Worm (Caenorhabditis elegans) whole organism, mixed stage, embryonic: ENCODE data around the gene C16C8.11.

ENCODE experiments used
- M03D4.4 ChIP-seq: sonication (generic microtip); optimal IDR thresholded peaks from 2 replicates; lab custom pipeline; 2017; ENCODE audit warnings: mild to moderate bottlenecking, missing genetic modification characterization, missing compliant biosample characterization
- blmp-1 ChIP-seq: fragments of 150-350 bp; optimal IDR thresholded peaks from 2 replicates; lab custom pipeline; 2014; ENCODE audit warnings: missing biosample characterization, missing genetic modification characterization
- ceh-83 ChIP-seq: fragments of 200-800 bp; sonication (Bioruptor generic); optimal IDR thresholded peaks from 2 replicates; lab custom pipeline; 2018; ENCODE audit warnings: mild to moderate bottlenecking, missing genetic modification characterization, missing compliant biosample characterization
- elt-1 ChIP-seq: sonication (generic microtip); optimal IDR thresholded peaks from 2 replicates; lab custom pipeline; 2017; ENCODE audit warnings: missing genetic modification characterization, mild to moderate bottlenecking, missing compliant biosample characterization, antibody characterized with exemption, moderate library complexity, borderline replicate concordance; ENCODE audit not compliant: insufficient read depth
- elt-3 ChIP-seq: fragments of 150-350 bp; optimal IDR thresholded peaks from 2 replicates; lab custom pipeline; 2014; ENCODE audit warnings: missing biosample characterization, missing genetic modification characterization
- ham-2 ChIP-seq: fragments of 200-800 bp; sonication (Bioruptor generic); optimal IDR thresholded peaks from 2 replicates; lab custom pipeline; 2018; ENCODE audit warnings: mild to moderate bottlenecking, missing genetic modification characterization, missing compliant biosample characterization
- pha-4 ChIP-seq: fragments of 150-350 bp; optimal IDR thresholded peaks from 2 replicates; lab custom pipeline; 2018; ENCODE audit warnings: missing biosample characterization, missing genetic modification reagents, missing genetic modification characterization
- snpc-4 ChIP-seq: fragments of 150-350 bp; optimal IDR thresholded peaks from 2 replicates; lab custom pipeline; 2014; ENCODE audit warnings: missing biosample characterization, missing genetic modification characterization
- sptf-1 ChIP-seq: sonication (generic microtip); optimal IDR thresholded peaks from 2 replicates; lab custom pipeline; 2017; ENCODE audit warnings: mild to moderate bottlenecking, missing genetic modification characterization, moderate library complexity, missing compliant biosample characterization
- tbx-8 ChIP-seq: fragments of 200-800 bp; sonication (Bioruptor generic); optimal IDR thresholded peaks from 2 replicates; lab custom pipeline; 2018; ENCODE audit warnings: mild to moderate bottlenecking, missing genetic modification characterization, moderate library complexity, missing compliant biosample characterization
- unc-39 ChIP-seq: fragments of 150-350 bp; optimal IDR thresholded peaks from 2 replicates; lab custom pipeline; 2014; ENCODE audit warnings: missing biosample characterization, missing genetic modification characterization
- unc-62 ChIP-seq: fragments of 150-350 bp; optimal IDR thresholded peaks from 2 replicates; lab custom pipeline; 2014; ENCODE audit warnings: missing biosample characterization, missing genetic modification reagents, missing genetic modification characterization
- ztf-11 ChIP-seq: fragments of 150-350 bp; optimal IDR thresholded peaks from 2 replicates; lab custom pipeline; 2014; ENCODE audit warnings: missing biosample characterization, missing genetic modification characterization

DNA sequence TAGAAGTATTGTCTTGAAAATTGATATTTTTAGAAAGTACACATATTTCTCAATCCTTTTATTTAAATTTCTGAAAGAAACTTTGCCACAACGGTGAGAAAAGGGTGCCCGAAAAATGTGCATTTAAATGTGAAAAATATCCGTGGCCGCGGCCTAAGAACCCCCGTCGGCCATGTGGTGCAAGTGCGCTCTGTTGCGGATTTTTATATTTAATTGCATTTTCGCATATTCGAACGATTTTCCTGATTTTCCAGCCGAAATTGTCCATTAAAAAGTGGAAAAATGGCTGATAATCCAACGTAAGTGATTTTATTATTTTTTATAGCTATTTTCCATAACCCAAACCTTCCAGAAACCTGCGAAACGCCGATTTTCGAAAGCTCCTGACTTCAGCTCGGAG lies 28.7 kb downstream of the C16C8.11 start, which contains the start of gene smu-2:
- TF ChIP-seq unc-39 = no peak
- no peak for TF ChIP-seq ztf-11 (tag; lab: Kevin White, UChicago)
- TF ChIP-seq snpc-4 = no peak
- no peak for TF ChIP-seq blmp-1 (tag; lab: Kevin White, UChicago)
- no peak for TF ChIP-seq unc-62
- peak; percentile 75 for TF ChIP-seq sptf-1 (tag; lab: Kevin White, UChicago)
- no peak for TF ChIP-seq elt-1 (tag; lab: Kevin White, UChicago)
- TF ChIP-seq pha-4 = no peak
- no peak for TF ChIP-seq tbx-8 (GFP tag; lab: Kevin White, UChicago)
- no peak for TF ChIP-seq M03D4.4 (tag; lab: Kevin White, UChicago)
- TF ChIP-seq elt-3 (tag; lab: Kevin White, UChicago) = no peak
- TF ChIP-seq ham-2 (GFP tag; lab: Kevin White, UChicago) = no peak
- no peak for TF ChIP-seq ceh-83 (GFP tag; lab: Kevin White, UChicago)
